Worm (Caenorhabditis elegans): ENCODE data around the gene ZK370.4.
A peak's percentile ranks its signal among the peaks of the same experiment; 100 is the strongest.

The ZK370.4 gene

DNA sequence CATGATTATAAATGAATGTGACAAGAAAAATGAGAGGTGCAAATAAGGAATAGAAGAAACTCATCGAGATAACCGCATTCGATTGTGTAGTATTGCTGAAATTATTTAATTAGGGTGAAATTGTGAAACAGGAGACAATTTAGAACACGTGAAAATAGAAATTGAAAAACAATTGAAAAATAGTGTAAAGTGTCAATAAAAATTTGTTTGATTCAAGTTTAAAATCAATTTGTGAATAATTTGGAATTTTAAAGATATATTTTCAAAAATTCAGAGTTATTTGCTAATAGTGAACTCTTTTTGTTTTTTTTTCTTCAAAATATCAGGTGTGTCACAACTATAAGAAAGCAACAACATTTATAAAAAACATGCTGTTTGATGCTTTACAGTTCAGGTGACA lies at the start of gene ZK370.4:
Gene ZK370.4, minus strand, starts transcription at position 101 of the 400 bp plus-strand sequence.
- TF ChIP-seq nfya-1 (tag; optimal IDR thresholded peaks at IDR 0.05; ENCODE audit: insufficient read depth) (no peak), hmg-11 (tag; optimal IDR thresholded peaks at IDR 0.05) (no peak), zag-1 (tag; optimal IDR thresholded peaks at IDR 0.05) (no peak), lin-39 (tag; optimal IDR thresholded peaks at IDR 0.05) (no peak)

DNA sequence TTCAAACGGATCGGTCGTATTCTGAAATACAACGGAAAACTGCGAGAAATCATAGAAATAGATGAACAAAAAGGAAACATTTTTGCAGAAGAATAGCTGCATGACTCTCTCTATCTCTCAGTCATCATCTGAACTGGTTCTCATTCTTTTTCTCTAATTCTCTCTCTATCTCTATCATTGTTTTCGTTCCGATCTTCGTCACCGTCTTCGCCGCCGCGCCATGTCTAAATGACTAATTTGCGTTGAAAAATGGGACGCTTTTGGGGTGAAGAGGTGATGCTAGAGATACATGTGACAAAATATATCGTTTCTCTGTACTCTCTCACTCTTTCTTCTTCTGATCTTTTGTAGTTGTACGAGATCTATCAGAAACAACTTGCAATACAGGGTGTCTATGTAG lies 49.3 kb upstream of the ZK370.4 start:
- no peak for TF ChIP-seq R02D3.7 (tag; optimal IDR thresholded peaks at IDR 0.05)
- TF ChIP-seq nhr-11 (tag; optimal IDR thresholded peaks at IDR 0.05): no peak
- TF ChIP-seq fkh-10 (GFP tag; optimal IDR thresholded peaks at IDR 0.05): no peak
- TF ChIP-seq nhr-237 (tag; optimal IDR thresholded peaks at IDR 0.05): no peak
- TF ChIP-seq pqm-1 (tag; optimal IDR thresholded peaks at IDR 0.05): no peak
- no peak for TF ChIP-seq ZK546.5 (tag; optimal IDR thresholded peaks at IDR 0.05)
- peak; percentile 97 for TF ChIP-seq nhr-23 (tag; optimal IDR thresholded peaks at IDR 0.05)
- peak; percentile 44 for TF ChIP-seq fos-1 (tag; optimal IDR thresholded peaks at IDR 0.05)
- TF ChIP-seq elt-3 (tag; optimal IDR thresholded peaks at IDR 0.05): no peak
- TF ChIP-seq elt-1 (tag; optimal IDR thresholded peaks at IDR 0.05): peak; percentile 48
- no peak for TF ChIP-seq hmg-11 (tag; optimal IDR thresholded peaks at IDR 0.05)
- peak; percentile 81 for TF ChIP-seq nhr-43 (tag; optimal IDR thresholded peaks at IDR 0.05; ENCODE audit: poor library complexity, severe bottlenecking)
- TF ChIP-seq snpc-4 (tag; optimal IDR thresholded peaks at IDR 0.05): no peak
- TF ChIP-seq nfya-1 (tag; optimal IDR thresholded peaks at IDR 0.05; ENCODE audit: insufficient read depth): peak; percentile 55
- TF ChIP-seq daf-12 (tag; optimal IDR thresholded peaks at IDR 0.05): no peak
- peak; percentile 93 for TF ChIP-seq nhr-25 (tag; optimal IDR thresholded peaks at IDR 0.05)
- TF ChIP-seq ceh-28 (tag; optimal IDR thresholded peaks at IDR 0.05): no peak
- no peak for TF ChIP-seq eor-1 (tag; optimal IDR thresholded peaks at IDR 0.05)
- TF ChIP-seq skn-1 (tag; optimal IDR thresholded peaks at IDR 0.05): peak; percentile 23
- peak; percentile 78 for TF ChIP-seq egl-5 (tag; optimal IDR thresholded peaks at IDR 0.05)
- TF ChIP-seq pha-4 (tag; optimal IDR thresholded peaks at IDR 0.05): no peak
- peak; percentile 21 for TF ChIP-seq tbx-2 (tag; optimal IDR thresholded peaks at IDR 0.05)
- peak; percentile 8 for TF ChIP-seq lin-15B (tag; optimal IDR thresholded peaks at IDR 0.05)
- peak; percentile 78 for TF ChIP-seq mdl-1 (tag; optimal IDR thresholded peaks at IDR 0.05)
- TF ChIP-seq nhr-77 (tag; optimal IDR thresholded peaks at IDR 0.05): no peak
- peak; percentile 62 for TF ChIP-seq lin-39 (tag; optimal IDR thresholded peaks at IDR 0.05)

DNA sequence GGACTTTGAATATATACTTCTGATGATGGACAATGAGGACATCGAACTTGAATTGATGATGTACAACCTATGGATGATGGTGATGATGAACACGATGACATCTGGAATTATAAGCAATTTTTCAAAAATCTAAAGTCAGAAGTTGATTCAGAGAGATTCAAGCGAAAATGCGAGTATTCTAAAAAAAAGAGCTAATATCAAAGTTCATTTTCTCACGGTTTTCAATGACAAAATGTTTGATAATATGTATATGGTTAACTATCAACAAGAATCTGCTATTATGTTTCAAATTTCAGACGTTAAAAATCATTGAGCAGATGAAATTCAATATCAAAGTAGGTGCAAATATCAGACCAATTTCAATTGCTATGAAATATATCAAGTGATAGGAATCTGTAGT lies 48.7 kb upstream of the ZK370.4 start, which contains the start of gene K02D10.4:
Gene K02D10.4, minus strand, starts transcription at position 101 of the 400 bp plus-strand sequence.
- no peak for TF ChIP-seq ZK546.5 (tag; optimal IDR thresholded peaks at IDR 0.05)
- TF ChIP-seq fkh-10 (GFP tag; optimal IDR thresholded peaks at IDR 0.05): no peak
- TF ChIP-seq daf-12 (tag; optimal IDR thresholded peaks at IDR 0.05): no peak
- TF ChIP-seq hmg-11 (tag; optimal IDR thresholded peaks at IDR 0.05): no peak
- no peak for TF ChIP-seq unc-39 (tag; optimal IDR thresholded peaks at IDR 0.05)
- no peak for TF ChIP-seq fkh-2 (tag; optimal IDR thresholded peaks at IDR 0.05)

DNA sequence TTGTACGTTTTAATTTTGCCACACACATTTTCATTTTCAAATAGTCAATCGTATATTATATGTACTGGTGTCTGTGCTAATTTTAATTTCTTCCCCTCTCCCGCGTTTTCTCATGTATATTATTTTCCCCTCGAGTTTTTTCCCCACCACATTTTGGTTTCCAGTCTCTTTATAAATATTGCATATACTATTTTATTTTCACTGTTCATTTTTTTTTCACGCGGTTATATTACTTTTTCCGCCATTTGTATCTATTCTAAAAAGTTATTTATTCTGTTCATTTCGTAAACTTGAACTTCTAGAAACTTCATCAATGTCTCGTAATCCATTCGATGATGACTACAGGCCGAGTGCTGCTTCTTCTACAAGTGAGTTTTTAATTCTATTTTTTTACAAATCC lies 44.7 kb upstream of the ZK370.4 start, which contains the start of gene snap-29:
Gene snap-29, plus strand, starts transcription at position 301 of the 400 bp plus-strand sequence.
- no peak for TF ChIP-seq fkh-2 (tag; optimal IDR thresholded peaks at IDR 0.05)
- TF ChIP-seq lin-39 (tag; optimal IDR thresholded peaks at IDR 0.05): no peak
- no peak for TF ChIP-seq nhr-237 (tag; optimal IDR thresholded peaks at IDR 0.05)
- no peak for TF ChIP-seq pha-4 (tag; optimal IDR thresholded peaks at IDR 0.05)
- TF ChIP-seq ztf-11 (tag; optimal IDR thresholded peaks at IDR 0.05): no peak
- TF ChIP-seq nhr-12 (tag; optimal IDR thresholded peaks at IDR 0.05): no peak
- no peak for TF ChIP-seq egl-27 (tag; optimal IDR thresholded peaks at IDR 0.05)
- TF ChIP-seq lsy-12 (tag; optimal IDR thresholded peaks at IDR 0.05): no peak
- TF ChIP-seq snpc-4 (tag; optimal IDR thresholded peaks at IDR 0.05): no peak
- no peak for TF ChIP-seq eor-1 (tag; optimal IDR thresholded peaks at IDR 0.05)
- TF ChIP-seq hmg-11 (tag; optimal IDR thresholded peaks at IDR 0.05): no peak
- TF ChIP-seq lin-15B (tag; optimal IDR thresholded peaks at IDR 0.05): no peak
- no peak for TF ChIP-seq fos-1 (tag; optimal IDR thresholded peaks at IDR 0.05)
- no peak for TF ChIP-seq nhr-43 (tag; optimal IDR thresholded peaks at IDR 0.05; ENCODE audit: poor library complexity, severe bottlenecking)
- no peak for TF ChIP-seq tbx-2 (tag; optimal IDR thresholded peaks at IDR 0.05)

DNA sequence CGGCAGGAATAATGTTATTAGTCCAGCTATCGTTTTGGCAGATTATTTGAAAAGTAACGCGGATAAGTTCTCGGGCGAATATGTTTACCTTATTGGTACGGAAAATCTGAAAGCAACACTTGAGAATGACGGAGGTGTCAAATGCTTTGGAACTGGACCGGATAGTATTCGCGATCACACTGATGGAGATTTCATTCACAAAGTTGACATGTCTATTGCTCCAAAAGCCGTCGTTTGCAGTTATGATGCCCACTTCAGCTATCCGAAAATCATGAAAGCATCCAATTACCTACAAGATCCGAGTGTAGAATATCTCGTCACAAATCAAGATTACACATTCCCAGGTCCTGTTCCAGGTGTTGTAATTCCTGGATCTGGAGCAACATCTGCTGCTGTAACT lies 42.2 kb upstream of the ZK370.4 start:
- TF ChIP-seq nhr-43 (tag; optimal IDR thresholded peaks at IDR 0.05; ENCODE audit: poor library complexity, severe bottlenecking) (no peak), nhr-237 (tag; optimal IDR thresholded peaks at IDR 0.05) (no peak), ceh-28 (tag; optimal IDR thresholded peaks at IDR 0.05) (no peak), ceh-82 (tag; optimal IDR thresholded peaks at IDR 0.05) (no peak), fkh-2 (tag; optimal IDR thresholded peaks at IDR 0.05) (no peak), hmg-11 (tag; optimal IDR thresholded peaks at IDR 0.05) (no peak), jun-1 (tag; optimal IDR thresholded peaks at IDR 0.05) (no peak), snpc-4 (tag; optimal IDR thresholded peaks at IDR 0.05) (no peak), daf-12 (tag; optimal IDR thresholded peaks at IDR 0.05) (no peak), elt-2 (tag; optimal IDR thresholded peaks at IDR 0.05) (no peak), fos-1 (tag; optimal IDR thresholded peaks at IDR 0.05) (no peak), ama-1 (optimal IDR thresholded peaks at IDR 0.05) (no peak), aly-2 (tag; optimal IDR thresholded peaks at IDR 0.05) (no peak), pha-4 (tag; optimal IDR thresholded peaks at IDR 0.05) (no peak), sea-2 (GFP tag; optimal IDR thresholded peaks at IDR 0.05) (no peak)

Measured in whole organism, L3 larva.